Worm (Caenorhabditis elegans): Measurements from ENCODE around the gene F48E8.8.

Gene F48E8.8

ce11 chrIII:5420276-5420675 lies 29.3 kb downstream of the F48E8.8 start:
- TF ChIP-seq him-1 (tag; optimal IDR thresholded peaks at IDR 0.05) (no peak), W03F9.2 (tag; optimal IDR thresholded peaks at IDR 0.05) (no peak), dao-5 (tag; optimal IDR thresholded peaks at IDR 0.05) (no peak)

- TF ChIP-seq him-1 (tag; optimal IDR thresholded peaks at IDR 0.05) (no peak), W03F9.2 (tag; optimal IDR thresholded peaks at IDR 0.05) (no peak), dao-5 (tag; optimal IDR thresholded peaks at IDR 0.05) (no peak)
Measured at ce11 chrIII:5419527-5419926, 30.1 kb downstream of the F48E8.8 start.

- TF ChIP-seq W03F9.2 (tag; optimal IDR thresholded peaks at IDR 0.05) (no peak), him-1 (tag; optimal IDR thresholded peaks at IDR 0.05) (no peak), dao-5 (tag; optimal IDR thresholded peaks at IDR 0.05) (no peak)
Measured at ce11 chrIII:5417921-5418320, 31.7 kb downstream of the F48E8.8 start.

ce11 chrIII:5413680-5414079 lies 35.9 kb downstream of the F48E8.8 start, which contains the start of gene grl-22:
grl-22 (minus strand) TSS chrIII:5414011.
- TF ChIP-seq W03F9.2 (tag; optimal IDR thresholded peaks at IDR 0.05) (no peak), dao-5 (tag; optimal IDR thresholded peaks at IDR 0.05) (no peak), him-1 (tag; optimal IDR thresholded peaks at IDR 0.05) (no peak)

ce11 chrIII:5407588-5407987 lies 42.0 kb downstream of the F48E8.8 start, which contains the start of gene W03A5.1:
W03A5.1 (plus strand) TSS chrIII:5407888.
- TF ChIP-seq him-1 (tag; optimal IDR thresholded peaks at IDR 0.05) (no peak), dao-5 (tag; optimal IDR thresholded peaks at IDR 0.05) (no peak), W03F9.2 (tag; optimal IDR thresholded peaks at IDR 0.05) (no peak)

- no peak for TF ChIP-seq dao-5 (tag; optimal IDR thresholded peaks at IDR 0.05)
- TF ChIP-seq W03F9.2 (tag; optimal IDR thresholded peaks at IDR 0.05) = no peak
- TF ChIP-seq him-1 (tag; optimal IDR thresholded peaks at IDR 0.05) = no peak
Measured at ce11 chrIII:5407060-5407459, 42.6 kb downstream of the F48E8.8 start.

ce11 chrIII:5406314-5406713 lies 43.3 kb downstream of the F48E8.8 start:
- no peak for TF ChIP-seq W03F9.2 (tag; optimal IDR thresholded peaks at IDR 0.05)
- TF ChIP-seq dao-5 (tag; optimal IDR thresholded peaks at IDR 0.05) = no peak
- no peak for TF ChIP-seq him-1 (tag; optimal IDR thresholded peaks at IDR 0.05)

- TF ChIP-seq W03F9.2 (tag; optimal IDR thresholded peaks at IDR 0.05) (no peak), dao-5 (tag; optimal IDR thresholded peaks at IDR 0.05) (no peak), him-1 (tag; optimal IDR thresholded peaks at IDR 0.05) (no peak)
Measured at ce11 chrIII:5405628-5406084, 44.0 kb downstream of the F48E8.8 start, which contains the start of the genes W03A5.2 and Y32H12A.8. W03A5.2 (plus strand) TSS chrIII:5406034. Y32H12A.8 (minus strand) TSS chrIII:5406037.

- TF ChIP-seq W03F9.2 (tag; optimal IDR thresholded peaks at IDR 0.05) (no peak), him-1 (tag; optimal IDR thresholded peaks at IDR 0.05) (no peak), dao-5 (tag; optimal IDR thresholded peaks at IDR 0.05) (no peak)
Measured at ce11 chrIII:5404998-5405397, 44.6 kb downstream of the F48E8.8 start.

- TF ChIP-seq dao-5 (tag; optimal IDR thresholded peaks at IDR 0.05) = no peak
- TF ChIP-seq W03F9.2 (tag; optimal IDR thresholded peaks at IDR 0.05) = no peak
- no peak for TF ChIP-seq him-1 (tag; optimal IDR thresholded peaks at IDR 0.05)
Measured at ce11 chrIII:5402419-5402818, 47.2 kb downstream of the F48E8.8 start.

Measured in whole organism, L4/young adult.